Fruit fly (Drosophila melanogaster): ENCODE results near the gene CG42327.

DNA sequence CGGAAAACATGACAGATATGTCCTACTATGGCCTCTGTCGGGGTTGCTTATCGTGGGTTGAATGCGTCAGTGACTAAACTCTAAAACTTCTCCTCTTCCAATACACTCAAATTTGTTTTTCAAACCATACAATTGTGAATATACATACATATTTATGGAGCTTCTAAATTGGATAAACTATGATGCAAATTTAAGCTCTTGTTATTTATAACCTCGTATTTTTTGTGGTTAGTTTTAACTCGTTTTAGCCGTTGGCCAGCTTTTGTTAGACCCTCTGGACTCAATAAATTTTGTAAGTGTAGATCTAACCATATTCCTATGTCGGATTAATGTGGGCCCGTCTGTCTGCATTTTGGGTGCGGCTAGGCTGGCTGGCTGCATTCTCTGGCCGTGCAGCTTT lies 38.6 kb upstream of the CG42327 start:
- TF ChIP-seq Lpt (GFP tag; optimal IDR thresholded peaks at IDR 0.05) = no peak
- TF ChIP-seq Gug (GFP tag; IDR thresholded peaks at IDR 0.05) = no peak
- TF ChIP-seq CG6808 (GFP tag; optimal IDR thresholded peaks at IDR 0.05) = peak; percentile 7
- TF ChIP-seq net (GFP tag; optimal IDR thresholded peaks at IDR 0.05) = no peak
- TF ChIP-seq CG11294 (GFP tag; IDR thresholded peaks at IDR 0.05) = no peak
- TF ChIP-seq Smox (GFP tag; optimal IDR thresholded peaks at IDR 0.05) = no peak
- no peak for TF ChIP-seq Blimp-1 (GFP tag; optimal IDR thresholded peaks at IDR 0.05)
- TF ChIP-seq Hr39 (GFP tag; optimal IDR thresholded peaks at IDR 0.05) = no peak
- TF ChIP-seq CG8119 (GFP tag; IDR thresholded peaks at IDR 0.05) = peak; percentile 66; the same call in 2 of the 3 replicates
